Worm (Caenorhabditis elegans): ENCODE results near the gene hnd-1.

DNA sequence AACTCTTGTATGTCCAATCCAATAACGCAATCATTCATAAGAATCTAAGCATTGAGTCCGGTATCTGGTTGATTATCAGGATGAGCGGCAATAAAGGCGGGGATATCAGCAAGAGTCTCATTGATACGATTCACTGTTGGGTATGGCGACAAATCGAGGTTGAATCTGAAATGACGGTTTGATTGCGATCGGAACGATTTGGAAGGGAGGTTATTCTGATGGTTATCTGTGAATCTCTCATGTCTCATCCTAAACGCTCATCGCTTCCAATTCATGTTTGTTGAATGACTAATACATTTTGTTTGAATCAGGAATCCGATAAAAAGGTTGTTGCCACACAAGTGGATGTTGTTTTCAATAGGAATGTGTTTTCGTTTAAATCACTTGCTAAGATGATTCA lies 42.1 kb downstream of the hnd-1 start:
- TF ChIP-seq ztf-11 (tag; optimal IDR thresholded peaks at IDR 0.05) (no peak), pha-4 (tag; optimal IDR thresholded peaks at IDR 0.05) (no peak), snpc-4 (tag; optimal IDR thresholded peaks at IDR 0.05) (no peak), ceh-43 (GFP tag; optimal IDR thresholded peaks at IDR 0.05) (no peak), elt-1 (tag; optimal IDR thresholded peaks at IDR 0.05; ENCODE audit: borderline replicate concordance, insufficient read depth) (peak; percentile 97), unc-62 (GFP tag; optimal IDR thresholded peaks at IDR 0.05) (no peak), sptf-1 (tag; optimal IDR thresholded peaks at IDR 0.05) (no peak), ces-1 (GFP tag; optimal IDR thresholded peaks at IDR 0.05) (no peak), nhr-237 (tag; optimal IDR thresholded peaks at IDR 0.05) (no peak), mab-5 (tag; optimal IDR thresholded peaks at IDR 0.05) (no peak), lin-13 (tag; optimal IDR thresholded peaks at IDR 0.05) (no peak)
